Fruit fly (Drosophila melanogaster) whole organism, embryonic: ENCODE data around the gene kud.

ENCODE experiments used
- Asciz ChIP-seq: fragments of 200-800 bp; sonication (Bioruptor generic); optimal IDR thresholded peaks from 2 replicates; lab custom pipeline; 2017; ENCODE audit warnings: missing biosample characterization, mild to moderate bottlenecking, missing genetic modification characterization, missing genetic modification reagents
- Awh ChIP-seq: fragments of 200-800 bp; sonication (Bioruptor generic); IDR thresholded peaks from 2 replicates; pipeline ENCODE4, ENCODE4 v1.3.6; 2022; ENCODE audit warnings: missing biosample characterization, missing genetic modification characterization
- Bgb ChIP-seq: fragments of 200-800 bp; sonication (Bioruptor generic); IDR thresholded peaks from 2 replicates; pipeline ENCODE4 v1.3.6; 2022; ENCODE audit warnings: missing biosample characterization, missing genetic modification characterization; ENCODE audit not compliant: partially characterized antibody
- BtbVII ChIP-seq: fragments of 200-800 bp; sonication (Bioruptor generic); optimal IDR thresholded peaks from 3 replicates; lab custom pipeline; 2017; ENCODE audit warnings: missing biosample characterization, mild to moderate bottlenecking, missing genetic modification characterization
- CG1024 ChIP-seq: fragments of 200-800 bp; sonication (Bioruptor generic); IDR thresholded peaks from 2 replicates; pipeline ENCODE4 v1.3.6; 2022; ENCODE audit warnings: missing biosample characterization, missing genetic modification characterization
- CG10543 ChIP-seq: fragments of 200-800 bp; sonication (Bioruptor generic); optimal IDR thresholded peaks from 3 replicates; lab custom pipeline; 2017; ENCODE audit warnings: missing biosample characterization, mild to moderate bottlenecking, missing genetic modification characterization, moderate library complexity
- CG1233 ChIP-seq: fragments of 200-800 bp; sonication (Bioruptor generic); optimal IDR thresholded peaks from 4 replicates; lab custom pipeline; 2018; ENCODE audit warnings: missing biosample characterization, mild to moderate bottlenecking, missing genetic modification characterization
- CG12769 ChIP-seq: fragments of 200-800 bp; sonication (Bioruptor generic); optimal IDR thresholded peaks from 2 replicates; lab custom pipeline; 2019; ENCODE audit warnings: missing biosample characterization, mild to moderate bottlenecking, missing genetic modification characterization, moderate library complexity
- CG12942 ChIP-seq: fragments of 200-800 bp; sonication (Bioruptor generic); optimal IDR thresholded peaks from 3 replicates; lab custom pipeline; 2016; ENCODE audit warnings: missing biosample characterization, missing genetic modification characterization
- CG15514 ChIP-seq: fragments of 200-800 bp; sonication (Bioruptor generic); optimal IDR thresholded peaks from 3 replicates; lab custom pipeline; 2017; ENCODE audit warnings: missing biosample characterization, missing genetic modification characterization, mild to moderate bottlenecking, moderate library complexity, missing genetic modification reagents
- CG17385 ChIP-seq: fragments of 200-800 bp; sonication (Bioruptor generic); optimal IDR thresholded peaks from 3 replicates; lab custom pipeline; 2018; ENCODE audit warnings: missing biosample characterization, mild to moderate bottlenecking, missing genetic modification characterization
- CG17802 ChIP-seq: fragments of 200-800 bp; sonication (Bioruptor generic); optimal IDR thresholded peaks from 2 replicates; lab custom pipeline; 2018; ENCODE audit warnings: missing biosample characterization, mild to moderate bottlenecking, missing genetic modification characterization, moderate library complexity
- CG2199 ChIP-seq: fragments of 200-800 bp; sonication (Bioruptor generic); IDR thresholded peaks from 3 replicates; pipeline ENCODE4 v1.3.6; 2022; ENCODE audit warnings: missing biosample characterization, missing genetic modification characterization
- CG3847 ChIP-seq: fragments of 200-800 bp; sonication (Bioruptor generic); IDR thresholded peaks from 2 replicates; pipeline ENCODE4 v1.3.6; 2022; ENCODE audit warnings: missing biosample characterization, missing genetic modification characterization
- CG6683 ChIP-seq: fragments of 200-800 bp; sonication (Bioruptor generic); optimal IDR thresholded peaks from 2 replicates; lab custom pipeline; 2017; ENCODE audit warnings: missing biosample characterization, mild to moderate bottlenecking, missing genetic modification characterization, missing genetic modification reagents
- CG6854 ChIP-seq: fragments of 200-800 bp; sonication (Bioruptor generic); optimal IDR thresholded peaks from 3 replicates; lab custom pipeline; 2017; ENCODE audit warnings: missing biosample characterization, mild to moderate bottlenecking, missing genetic modification characterization
- CG7786 ChIP-seq: fragments of 200-800 bp; sonication (Bioruptor generic); optimal IDR thresholded peaks from 2 replicates; lab custom pipeline; 2016; ENCODE audit warnings: missing biosample characterization, missing genetic modification characterization
- CG8924 ChIP-seq: fragments of 200-800 bp; optimal IDR thresholded peaks from 3 replicates; lab custom pipeline; 2019; ENCODE audit warnings: missing biosample characterization, mild to moderate bottlenecking, missing genetic modification characterization, moderate library complexity
- CG9797 ChIP-seq: fragments of 200-800 bp; sonication (Bioruptor generic); optimal IDR thresholded peaks from 3 replicates; lab custom pipeline; 2018; ENCODE audit warnings: missing biosample characterization, mild to moderate bottlenecking, missing genetic modification characterization
- CG9932 ChIP-seq: fragments of 200-800 bp; sonication (Bioruptor generic); IDR thresholded peaks from 2 replicates; pipeline ENCODE4 v1.3.6; 2022; ENCODE audit warnings: missing biosample characterization, missing genetic modification characterization
- Dbx ChIP-seq: fragments of 200-800 bp; sonication (Bioruptor generic); IDR thresholded peaks from 3 replicates; pipeline ENCODE4 v1.3.6; 2022; ENCODE audit warnings: missing biosample characterization, missing genetic modification characterization
- HLH3B ChIP-seq: fragments of 200-800 bp; sonication (Bioruptor generic); IDR thresholded peaks from 2 replicates; pipeline ENCODE4 v1.3.6; 2022; ENCODE audit warnings: missing biosample characterization, missing genetic modification characterization
- Hey ChIP-seq: fragments of 200-800 bp; sonication (Bioruptor generic); optimal IDR thresholded peaks from 3 replicates; lab custom pipeline; 2018; ENCODE audit warnings: missing biosample characterization, mild to moderate bottlenecking, missing genetic modification characterization
- HmgZ ChIP-seq: fragments of 200-800 bp; sonication (Bioruptor generic); optimal IDR thresholded peaks from 2 replicates; lab custom pipeline; 2018; ENCODE audit warnings: missing biosample characterization, mild to moderate bottlenecking, missing genetic modification characterization
- Hsf ChIP-seq: fragments of 200-800 bp; sonication (Bioruptor generic); optimal IDR thresholded peaks from 3 replicates; lab custom pipeline; 2016; ENCODE audit warnings: missing biosample characterization, missing genetic modification characterization
- Kr ChIP-seq: fragments of 200-800 bp; sonication (Bioruptor generic); optimal IDR thresholded peaks from 2 replicates; lab custom pipeline; 2017; ENCODE audit warnings: missing biosample characterization, mild to moderate bottlenecking, missing genetic modification characterization
- Mad ChIP-seq: fragments of 200-800 bp; sonication (Bioruptor generic); optimal IDR thresholded peaks from 2 replicates; lab custom pipeline; 2016; ENCODE audit warnings: missing biosample characterization, missing genetic modification characterization
- Mrtf ChIP-seq: fragments of 200-800 bp; sonication (Bioruptor generic); IDR thresholded peaks from 3 replicates; pipeline ENCODE4 v1.3.6; 2022; ENCODE audit warnings: missing biosample characterization, missing genetic modification characterization
- Rfx ChIP-seq: fragments of 200-800 bp; sonication (Bioruptor generic); IDR thresholded peaks from 2 replicates; pipeline ENCODE4 v1.3.6; 2022; ENCODE audit warnings: missing biosample characterization, missing genetic modification characterization
- Stat92E ChIP-seq, 3 experiments: fragments of >200 bp in 2 of 3; fragments of 200-800 bp in 1 of 3; sonication (Bioruptor generic) in 1 of 3; optimal IDR thresholded peaks; 2 replicates each; lab custom pipeline; 2017 to 2019; ENCODE audit warnings: missing biosample characterization in 3 of 3, missing genetic modification characterization in 3 of 3, mild to moderate bottlenecking in 1 of 3, moderate library complexity in 1 of 3
- Trl ChIP-seq, 3 experiments: fragments of >200 bp in 2 of 3; fragments of 200-800 bp in 1 of 3; sonication (Bioruptor generic) in 1 of 3; optimal IDR thresholded peaks; 2 replicates in 1 of 3; 3 replicates in 2 of 3; lab custom pipeline; 2016 to 2017; ENCODE audit warnings: missing biosample characterization in 1 of 3, missing genetic modification characterization in 1 of 3
- cg ChIP-seq: fragments of 200-800 bp; sonication (Bioruptor generic); optimal IDR thresholded peaks from 3 replicates; lab custom pipeline; 2019; ENCODE audit warnings: missing biosample characterization, mild to moderate bottlenecking, missing genetic modification characterization, moderate library complexity
- ci ChIP-seq: fragments of 200-800 bp; sonication (Bioruptor generic); IDR thresholded peaks from 3 replicates; pipeline ENCODE4 v1.3.6; 2022; ENCODE audit warnings: missing biosample characterization, missing genetic modification characterization
- crol ChIP-seq: fragments of 200-800 bp; sonication (Bioruptor generic); IDR thresholded peaks from 2 replicates; pipeline ENCODE4 v1.3.6; 2022; ENCODE audit warnings: missing biosample characterization, missing genetic modification characterization
- exex ChIP-seq: fragments of 200-800 bp; sonication (Bioruptor generic); optimal IDR thresholded peaks from 4 replicates; lab custom pipeline; 2018; ENCODE audit warnings: missing biosample characterization, mild to moderate bottlenecking, missing genetic modification characterization, moderate library complexity
- eyg ChIP-seq: fragments of 200-800 bp; sonication (Bioruptor generic); optimal IDR thresholded peaks from 3 replicates; lab custom pipeline; 2016; ENCODE audit warnings: missing biosample characterization, missing genetic modification characterization
- grn ChIP-seq: fragments of 200-800 bp; sonication (Bioruptor generic); optimal IDR thresholded peaks from 3 replicates; lab custom pipeline; 2017; ENCODE audit warnings: missing biosample characterization, missing genetic modification characterization
- jumu ChIP-seq: fragments of 200-800 bp; sonication (Bioruptor generic); optimal IDR thresholded peaks from 3 replicates; lab custom pipeline; 2016; ENCODE audit warnings: missing biosample characterization, missing genetic modification characterization
- kah ChIP-seq: fragments of 200-800 bp; sonication (Bioruptor generic); optimal IDR thresholded peaks from 2 replicates; lab custom pipeline; 2018; ENCODE audit warnings: missing biosample characterization, mild to moderate bottlenecking, missing genetic modification characterization
- lbe ChIP-seq: fragments of 200-800 bp; sonication (Bioruptor generic); optimal IDR thresholded peaks from 2 replicates; lab custom pipeline; 2016; ENCODE audit warnings: missing biosample characterization, mild to moderate bottlenecking, missing genetic modification characterization
- otp ChIP-seq: fragments of 200-800 bp; sonication (Bioruptor generic); IDR thresholded peaks from 3 replicates; pipeline ENCODE4, ENCODE4 v1.3.6; 2022; ENCODE audit warnings: missing biosample characterization, missing genetic modification characterization
- peb ChIP-seq: fragments of 200-800 bp; sonication (Bioruptor generic); IDR thresholded peaks from 2 replicates; pipeline ENCODE4 v1.3.6; 2022; ENCODE audit warnings: missing biosample characterization, missing genetic modification characterization
- run ChIP-seq: fragments of 200-800 bp; sonication (Bioruptor generic); optimal IDR thresholded peaks from 3 replicates; lab custom pipeline; 2018; ENCODE audit warnings: missing biosample characterization, mild to moderate bottlenecking, missing genetic modification characterization
- salm ChIP-seq: fragments of 200-800 bp; sonication (Bioruptor generic); optimal IDR thresholded peaks from 2 replicates; lab custom pipeline; 2018; ENCODE audit warnings: missing biosample characterization, mild to moderate bottlenecking, missing genetic modification characterization
- sug ChIP-seq: fragments of 200-800 bp; optimal IDR thresholded peaks from 2 replicates; lab custom pipeline; 2019; ENCODE audit warnings: missing biosample characterization, mild to moderate bottlenecking, missing genetic modification characterization, moderate library complexity
- ttk ChIP-seq: fragments of 200-800 bp; sonication (Bioruptor generic); IDR thresholded peaks from 2 replicates; pipeline ENCODE4 v2.1.2; 2022; ENCODE audit warnings: missing biosample characterization, missing genetic modification characterization

Gene kud

DNA sequence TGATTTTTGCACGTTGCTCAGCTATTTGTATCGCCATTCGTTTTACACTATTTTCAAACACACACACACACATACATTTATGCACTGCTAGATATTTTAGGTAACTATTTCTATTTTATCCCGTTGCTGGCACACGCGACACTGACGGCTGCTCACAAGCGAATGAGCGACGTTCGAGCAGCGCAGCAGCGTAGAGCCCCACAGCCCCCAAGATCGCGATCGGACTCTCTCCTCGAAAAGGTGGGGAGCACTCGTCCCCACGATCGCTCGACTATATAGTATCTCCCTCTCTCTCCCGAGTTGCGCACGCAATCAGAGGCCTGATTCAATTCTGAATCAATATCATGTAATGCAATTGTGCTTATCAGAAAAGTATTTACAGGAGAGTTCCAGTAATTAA is 44.8 kb downstream of the kud start (continued):
- no peak for TF ChIP-seq peb (GFP tag; lab: Robert Waterston, UW)
- peak; percentile 19 for TF ChIP-seq BtbVII
- no peak for TF ChIP-seq CG17802 (tag; lab: Kevin White, UChicago)
- TF ChIP-seq lbe (GFP tag; lab: Kevin White, UChicago): peak; percentile 43
- no peak for TF ChIP-seq CG6854 (GFP tag; lab: Kevin White, UChicago)
- TF ChIP-seq Mrtf (GFP tag; lab: Robert Waterston, UW): 0 out of 3 replicates have a peak, but pooled peaks have one; percentile 18
- TF ChIP-seq exex (tag; lab: Kevin White, UChicago): peak; percentile 12
- no peak for TF ChIP-seq run
- TF ChIP-seq CG6683 (GFP tag; lab: Kevin White, UChicago): no peak
- TF ChIP-seq kah (GFP tag; lab: Kevin White, UChicago): no peak
- TF ChIP-seq ci (GFP tag; lab: Robert Waterston, UW): peak; percentile 51; the same call in 1 of the 3 replicates
- TF ChIP-seq cg (GFP tag; lab: Kevin White, UChicago): peak; percentile 37
- no peak for TF ChIP-seq Hsf (GFP tag; lab: Kevin White, UChicago)
- 0 out of 3 replicates have a peak, but pooled peaks have one; percentile 23 for TF ChIP-seq Dbx (GFP tag; lab: Robert Waterston, UW)
- TF ChIP-seq HmgZ (tag; lab: Kevin White, UChicago): no peak
- peak; percentile 21; the same call in 1 of the 2 replicates for TF ChIP-seq crol (GFP tag; lab: Robert Waterston, UW)
- TF ChIP-seq Mad (GFP tag; lab: Kevin White, UChicago): no peak
- TF ChIP-seq ttk: 0 out of 2 replicates have a peak, but pooled peaks have one; percentile 13
- no peak for TF ChIP-seq CG7786
- TF ChIP-seq CG3847 (GFP tag; lab: Robert Waterston, UW): no peak
- no peak for TF ChIP-seq CG1024 (GFP tag; lab: Robert Waterston, UW)
- TF ChIP-seq eyg (GFP tag; lab: Kevin White, UChicago): no peak
- TF ChIP-seq jumu (GFP tag; lab: Kevin White, UChicago): no peak
- TF ChIP-seq Awh (GFP tag; lab: Robert Waterston, UW): peak; percentile 33; the same call in 1 of the 2 replicates
- peak; percentile 1 for TF ChIP-seq CG17385
- TF ChIP-seq Asciz (GFP tag; lab: Kevin White, UChicago): peak; percentile 20
- TF ChIP-seq CG10543 (GFP tag; lab: Kevin White, UChicago): peak; percentile 56
- peak; percentile 79 for TF ChIP-seq CG12769
- peak in 1 of 3 experiments; percentile 13 for TF ChIP-seq Stat92E (GFP tag; optimal IDR thresholded peaks at IDR 0.05; lab: Kevin White, UChicago)
- TF ChIP-seq sug (tag; lab: Kevin White, UChicago): peak; percentile 29
- TF ChIP-seq CG15514 (GFP tag; lab: Kevin White, UChicago): peak; percentile 30
- no peak for TF ChIP-seq CG12942
- TF ChIP-seq Kr (GFP tag; lab: Kevin White, UChicago): no peak
- no peak for TF ChIP-seq CG8924 (tag; lab: Kevin White, UChicago)
- peak; percentile 11 for TF ChIP-seq CG1233 (GFP tag; lab: Kevin White, UChicago)
- TF ChIP-seq grn (GFP tag; lab: Kevin White, UChicago): peak; percentile 36
- TF ChIP-seq otp: 0 out of 3 replicates have a peak, but pooled peaks have one; percentile 17
- peak; percentile 47 for TF ChIP-seq Bgb (GFP tag; lab: Robert Waterston, UW)
- no peak for TF ChIP-seq CG9932 (GFP tag; lab: Robert Waterston, UW)
- TF ChIP-seq Trl (optimal IDR thresholded peaks at IDR 0.05; lab: Kevin White, UChicago): peak; percentile 45 to 46
- no peak for TF ChIP-seq Trl (GFP tag; optimal IDR thresholded peaks at IDR 0.05; lab: Kevin White, UChicago)
- TF ChIP-seq salm (tag; lab: Kevin White, UChicago): no peak
- TF ChIP-seq CG2199 (GFP tag; lab: Robert Waterston, UW): 0 out of 3 replicates have a peak, but pooled peaks have one; percentile 25
- no peak for TF ChIP-seq Hey
- peak; percentile 35; the same call in 1 of the 2 replicates for TF ChIP-seq Rfx (GFP tag; lab: Robert Waterston, UW)
- no peak for TF ChIP-seq CG9797 (GFP tag; lab: Kevin White, UChicago)
- TF ChIP-seq HLH3B (GFP tag; lab: Robert Waterston, UW): no peak
